Worm (Caenorhabditis elegans): Measurements from ENCODE around the gene tba-4.
"Not testable (repeated sequence)": the region's sequence is repeated elsewhere in the genome, so short reads cannot be mapped to it uniquely, and the experiment has no call there.

tba-4 gene

DNA sequence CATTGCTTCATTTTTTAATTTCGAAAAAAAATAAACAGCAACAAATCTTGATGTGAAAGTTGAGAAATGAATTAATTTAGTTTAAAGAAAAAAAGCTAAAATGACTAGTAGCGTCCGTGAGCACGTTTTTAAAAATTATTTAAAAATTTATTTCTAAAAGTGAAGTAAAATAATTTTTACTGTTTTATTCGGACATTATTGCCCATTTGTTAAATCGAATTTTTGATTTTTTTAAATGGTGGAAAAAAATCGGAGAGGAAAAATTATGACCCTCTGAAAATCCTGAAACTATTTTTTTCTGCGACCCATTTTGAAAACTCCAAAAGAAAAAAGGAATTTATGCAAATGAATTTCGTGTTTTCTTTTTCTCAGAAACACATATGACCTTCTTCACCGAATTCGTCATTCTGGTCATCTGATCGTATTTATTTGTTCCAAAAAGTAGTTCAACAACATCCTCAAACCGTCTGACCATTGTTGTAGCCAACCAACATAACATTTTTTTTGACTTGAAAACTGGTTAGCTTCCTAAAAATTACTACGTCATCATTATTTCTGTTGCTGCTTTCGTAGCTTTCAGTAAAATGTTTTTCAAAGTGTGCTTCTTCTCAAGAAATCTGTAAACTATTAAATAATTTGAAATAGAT lies 32.5 kb upstream of the tba-4 start, which contains the start of gene F44F4.3:
Gene F44F4.3, minus strand, starts transcription at position 51 of the 647 bp plus-strand sequence.
- TF ChIP-seq sea-1 (GFP tag; conservative IDR thresholded peaks at IDR 0.05) (no peak), aly-1 (tag; optimal IDR thresholded peaks at IDR 0.05) (no peak), hmbx-1 (tag; optimal IDR thresholded peaks at IDR 0.05) (no peak), hnd-1 (tag; optimal IDR thresholded peaks at IDR 0.05) (no peak), B0310.2 (tag; optimal IDR thresholded peaks at IDR 0.05) (no peak), ets-7 (tag; optimal IDR thresholded peaks at IDR 0.05) (no peak)

DNA sequence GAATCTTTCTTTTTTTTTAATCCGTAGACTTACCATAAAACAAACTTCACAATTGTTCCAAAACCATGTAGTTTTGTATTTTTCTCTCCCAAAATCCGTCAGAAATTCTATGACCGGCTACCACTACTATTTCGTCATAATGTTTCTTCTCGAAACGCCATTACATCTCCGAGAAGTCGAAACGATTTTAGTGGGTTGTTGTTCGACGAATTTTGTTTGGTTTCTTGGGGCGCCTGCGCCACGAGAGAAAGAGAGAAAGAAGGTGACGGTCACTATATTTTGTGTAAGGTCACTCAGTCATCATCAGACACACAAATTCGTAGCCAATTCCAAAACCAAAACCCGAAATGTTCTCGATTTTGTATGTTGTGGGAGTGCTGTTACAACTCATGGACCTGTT lies 31.4 kb upstream of the tba-4 start:
- TF ChIP-seq ceh-13 (GFP tag; optimal IDR thresholded peaks at IDR 0.05), result no peak
- no peak for TF ChIP-seq pes-1 (GFP tag; IDR thresholded peaks at IDR 0.05)
- TF ChIP-seq ets-7 (tag; optimal IDR thresholded peaks at IDR 0.05), result no peak
- no peak for TF ChIP-seq aly-1 (tag; optimal IDR thresholded peaks at IDR 0.05)
- TF ChIP-seq tbx-11 (GFP tag; IDR thresholded peaks at IDR 0.05), result no peak
- no peak for TF ChIP-seq flt-1 (GFP tag; IDR thresholded peaks at IDR 0.05)
- TF ChIP-seq hmg-4 (GFP tag; optimal IDR thresholded peaks at IDR 0.05), result no peak
- TF ChIP-seq tra-4 (tag; optimal IDR thresholded peaks at IDR 0.05), result no peak
- TF ChIP-seq ceh-36 (tag; optimal IDR thresholded peaks at IDR 0.05), result no peak
- no peak for TF ChIP-seq F13C5.2 (tag; optimal IDR thresholded peaks at IDR 0.05)

DNA sequence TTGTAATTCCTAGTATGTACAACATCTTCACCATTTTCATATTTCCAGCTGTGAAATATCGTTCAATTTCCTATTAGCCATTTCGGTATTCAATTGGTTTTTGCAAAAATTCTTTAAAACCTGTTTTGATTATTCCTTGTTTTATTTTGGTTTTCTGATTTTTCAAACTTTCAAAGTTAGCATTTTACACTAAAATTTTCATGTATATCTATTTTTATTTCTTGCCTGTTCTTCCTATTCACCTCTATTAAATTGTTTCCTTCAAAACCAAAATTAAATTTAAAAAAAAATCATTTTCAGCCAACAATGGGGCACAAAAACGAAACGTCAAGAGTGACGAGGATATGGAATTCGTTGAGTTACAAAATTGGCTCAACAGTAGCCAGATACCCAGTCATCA lies 29.5 kb upstream of the tba-4 start, which contains the start of gene ptr-8:
Gene ptr-8, plus strand, starts transcription at position 301 of the 400 bp plus-strand sequence.
- TF ChIP-seq ets-7 (tag; optimal IDR thresholded peaks at IDR 0.05) (no peak), sea-1 (GFP tag; conservative IDR thresholded peaks at IDR 0.05) (no peak), tbx-37 (GFP tag; conservative IDR thresholded peaks at IDR 0.05) (no peak), pes-1 (GFP tag; IDR thresholded peaks at IDR 0.05) (no peak), ama-1 (optimal IDR thresholded peaks at IDR 0.05) (no peak), aly-1 (tag; optimal IDR thresholded peaks at IDR 0.05) (no peak), hmg-4 (GFP tag; optimal IDR thresholded peaks at IDR 0.05) (no peak), F13C5.2 (tag; optimal IDR thresholded peaks at IDR 0.05) (no peak), hmbx-1 (tag; optimal IDR thresholded peaks at IDR 0.05) (no peak), ceh-13 (GFP tag; optimal IDR thresholded peaks at IDR 0.05) (no peak), scrt-1 (GFP tag; IDR thresholded peaks at IDR 0.05) (no peak), B0310.2 (tag; optimal IDR thresholded peaks at IDR 0.05) (no peak), flt-1 (GFP tag; IDR thresholded peaks at IDR 0.05) (no peak), tra-4 (tag; optimal IDR thresholded peaks at IDR 0.05) (no peak), ceh-36 (tag; optimal IDR thresholded peaks at IDR 0.05) (no peak), tbx-11 (GFP tag; IDR thresholded peaks at IDR 0.05) (no peak), hnd-1 (tag; optimal IDR thresholded peaks at IDR 0.05) (no peak)

DNA sequence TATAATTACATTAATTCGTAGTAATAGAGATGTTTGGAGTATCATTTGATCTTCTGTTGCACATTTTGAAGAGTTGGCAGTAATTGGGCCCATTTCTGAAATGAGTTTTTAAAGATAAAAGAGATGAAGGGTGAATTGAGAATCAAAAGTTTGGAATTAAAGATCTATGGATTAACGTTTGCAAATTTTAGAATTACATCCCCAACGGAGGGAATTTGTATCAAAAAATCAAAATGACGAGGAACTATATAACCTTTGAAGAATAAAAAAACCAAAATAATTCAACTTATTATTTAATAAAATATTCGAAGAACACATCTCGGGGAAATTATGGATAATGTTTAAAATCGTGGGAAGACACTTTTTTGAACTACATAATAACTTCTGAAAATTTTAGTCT lies 23.5 kb upstream of the tba-4 start, which contains the start of gene sra-10:
Gene sra-10, minus strand, starts transcription at position 101 of the 400 bp plus-strand sequence.
- no peak for TF ChIP-seq aly-1 (tag; optimal IDR thresholded peaks at IDR 0.05)
- TF ChIP-seq sea-1 (GFP tag; conservative IDR thresholded peaks at IDR 0.05), result no peak
- no peak for TF ChIP-seq ets-7 (tag; optimal IDR thresholded peaks at IDR 0.05)
- no peak for TF ChIP-seq tbx-11 (GFP tag; IDR thresholded peaks at IDR 0.05)
- no peak for TF ChIP-seq hmbx-1 (tag; optimal IDR thresholded peaks at IDR 0.05)
- TF ChIP-seq hmg-4 (GFP tag; optimal IDR thresholded peaks at IDR 0.05), result no peak
- no peak for TF ChIP-seq flt-1 (GFP tag; IDR thresholded peaks at IDR 0.05)
- TF ChIP-seq ceh-36 (tag; optimal IDR thresholded peaks at IDR 0.05), result no peak
- TF ChIP-seq tra-4 (tag; optimal IDR thresholded peaks at IDR 0.05), result no peak
- no peak for TF ChIP-seq pes-1 (GFP tag; IDR thresholded peaks at IDR 0.05)
- no peak for TF ChIP-seq ceh-13 (GFP tag; optimal IDR thresholded peaks at IDR 0.05)
- TF ChIP-seq hnd-1 (tag; optimal IDR thresholded peaks at IDR 0.05), result no peak
- no peak for TF ChIP-seq B0310.2 (tag; optimal IDR thresholded peaks at IDR 0.05)
- no peak for TF ChIP-seq scrt-1 (GFP tag; IDR thresholded peaks at IDR 0.05)
- no peak for TF ChIP-seq F13C5.2 (tag; optimal IDR thresholded peaks at IDR 0.05)

DNA sequence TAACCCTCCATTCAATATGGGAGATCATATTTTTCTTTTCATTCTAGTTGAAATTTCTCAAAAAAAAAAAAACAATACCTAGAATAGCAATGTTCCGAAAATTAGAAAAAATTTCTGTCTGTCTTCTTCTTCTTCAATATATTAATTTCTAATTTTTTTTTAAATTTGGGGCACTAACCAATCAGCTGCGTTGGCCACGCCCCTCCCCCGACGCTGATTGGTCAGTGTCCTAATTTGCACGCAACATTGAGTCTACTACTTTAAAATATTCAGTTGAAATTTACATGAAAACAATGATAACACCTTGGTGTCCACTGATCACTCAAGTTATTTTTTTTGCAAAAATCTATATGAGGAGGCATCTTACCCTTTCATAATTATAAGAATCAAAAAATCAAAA lies 22.5 kb upstream of the tba-4 start:
- TF ChIP-seq B0310.2 (tag; optimal IDR thresholded peaks at IDR 0.05) (no peak), ets-7 (tag; optimal IDR thresholded peaks at IDR 0.05) (no peak), F13C5.2 (tag; optimal IDR thresholded peaks at IDR 0.05) (no peak), aly-1 (tag; optimal IDR thresholded peaks at IDR 0.05) (no peak), hmg-4 (GFP tag; optimal IDR thresholded peaks at IDR 0.05) (no peak), pes-1 (GFP tag; IDR thresholded peaks at IDR 0.05) (no peak)

DNA sequence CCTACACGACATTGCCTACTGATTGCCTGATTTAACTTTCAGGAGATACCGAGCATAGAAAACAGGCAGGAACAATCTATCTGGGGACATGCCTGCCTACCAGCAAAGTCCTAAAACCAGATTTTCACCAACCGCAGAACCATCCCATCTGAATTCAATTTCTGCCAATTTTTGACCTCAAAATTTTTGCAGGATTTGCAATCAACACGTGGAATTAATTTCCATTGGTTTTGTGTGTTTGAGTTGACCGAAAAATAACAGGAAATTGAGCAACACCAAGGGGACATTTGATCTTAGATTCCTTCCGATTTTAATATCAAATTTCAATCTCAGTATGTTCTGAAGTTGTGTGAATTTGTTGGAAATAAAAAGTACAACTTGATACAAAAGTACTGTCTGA lies 19.5 kb upstream of the tba-4 start:
- no peak for TF ChIP-seq sea-1 (GFP tag; conservative IDR thresholded peaks at IDR 0.05)
- no peak for TF ChIP-seq tbx-37 (GFP tag; conservative IDR thresholded peaks at IDR 0.05)
- TF ChIP-seq hnd-1 (tag; optimal IDR thresholded peaks at IDR 0.05), result no peak
- no peak for TF ChIP-seq tra-4 (tag; optimal IDR thresholded peaks at IDR 0.05)
- no peak for TF ChIP-seq B0310.2 (tag; optimal IDR thresholded peaks at IDR 0.05)
- TF ChIP-seq flt-1 (GFP tag; IDR thresholded peaks at IDR 0.05), result no peak
- no peak for TF ChIP-seq tbx-11 (GFP tag; IDR thresholded peaks at IDR 0.05)
- no peak for TF ChIP-seq ceh-36 (tag; optimal IDR thresholded peaks at IDR 0.05)
- TF ChIP-seq scrt-1 (GFP tag; IDR thresholded peaks at IDR 0.05), result no peak
- no peak for TF ChIP-seq hmbx-1 (tag; optimal IDR thresholded peaks at IDR 0.05)
- TF ChIP-seq F13C5.2 (tag; optimal IDR thresholded peaks at IDR 0.05), result no peak
- no peak for TF ChIP-seq ets-7 (tag; optimal IDR thresholded peaks at IDR 0.05)
- no peak for TF ChIP-seq ama-1 (optimal IDR thresholded peaks at IDR 0.05)

DNA sequence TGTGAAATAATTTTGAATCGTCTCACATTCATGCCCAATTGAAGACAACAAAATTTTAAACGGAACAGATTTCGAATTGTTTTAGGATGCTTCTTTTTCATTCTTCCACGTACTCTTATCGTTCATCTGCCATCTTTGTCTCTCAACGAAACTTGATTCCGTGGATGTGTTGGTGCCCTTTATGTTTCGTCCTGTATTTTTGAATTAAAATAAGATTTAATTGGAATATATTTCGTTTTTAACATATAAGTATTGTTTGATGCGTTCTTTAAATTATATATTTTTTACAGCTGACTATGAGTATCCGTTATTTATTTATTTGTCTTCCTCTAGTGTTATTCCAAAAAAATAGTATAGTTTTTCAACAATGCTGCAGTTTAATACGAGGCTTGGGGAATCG lies 16.4 kb upstream of the tba-4 start, which contains the start of gene gly-1:
Gene gly-1, minus strand, starts transcription at position 101 of the 400 bp plus-strand sequence.
- TF ChIP-seq hnd-1 (tag; optimal IDR thresholded peaks at IDR 0.05), result no peak
- TF ChIP-seq ama-1 (optimal IDR thresholded peaks at IDR 0.05), result no peak

DNA sequence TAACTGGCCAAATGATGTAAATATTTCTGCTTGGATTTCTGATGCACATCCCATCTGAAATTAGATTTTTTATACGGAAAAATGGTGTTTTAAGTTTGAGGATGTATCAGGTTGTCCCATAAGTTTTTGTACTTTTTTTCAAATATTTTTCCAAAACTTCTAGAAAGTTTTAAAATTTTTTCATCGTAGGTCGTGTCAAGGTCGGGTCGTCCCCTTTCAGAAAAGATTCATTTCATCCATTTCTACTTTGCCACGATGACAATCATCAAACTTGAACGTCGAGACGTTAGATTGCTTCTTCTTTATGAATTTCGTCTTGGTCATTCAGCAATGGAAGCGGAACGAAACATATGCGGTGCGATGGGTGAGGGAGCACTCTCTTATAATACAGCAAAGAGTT lies 14.1 kb upstream of the tba-4 start, which contains the start of gene sra-12:
Gene sra-12, minus strand, starts transcription at position 101 of the 400 bp plus-strand sequence.
- not testable (repeated sequence) for TF ChIP-seq pes-1 (GFP tag; IDR thresholded peaks at IDR 0.05); scrt-1 (GFP tag; IDR thresholded peaks at IDR 0.05); ceh-36 (tag; optimal IDR thresholded peaks at IDR 0.05)

All from whole organism, early embryonic.